Fruit fly (Drosophila melanogaster) whole organism, wandering third instar larva: Measurements from ENCODE around the gene jvl.

Source experiments
- Abd-B ChIP-seq: fragments of >200 bp; optimal IDR thresholded peaks from 2 replicates; lab custom pipeline; 2017; ENCODE audit warnings: missing biosample characterization, missing genetic modification characterization
- CG32264 ChIP-seq: fragments of 200-800 bp; sonication (Bioruptor generic); optimal IDR thresholded peaks from 2 replicates; lab custom pipeline; 2016; ENCODE audit warnings: missing biosample characterization, missing genetic modification characterization
- CG9705 ChIP-seq: fragments of 200-800 bp; sonication (Bioruptor generic); optimal IDR thresholded peaks from 2 replicates; lab custom pipeline; 2018; ENCODE audit warnings: missing biosample characterization, mild to moderate bottlenecking, missing genetic modification characterization
- CrebA ChIP-seq: fragments of 200-800 bp; sonication (Bioruptor generic); optimal IDR thresholded peaks from 2 replicates; lab custom pipeline; 2016; ENCODE audit warnings: missing biosample characterization, mild to moderate bottlenecking, missing genetic modification characterization, borderline replicate concordance
- Dfd ChIP-seq: fragments of >200 bp; optimal IDR thresholded peaks from 2 replicates; lab custom pipeline; 2017; ENCODE audit warnings: missing biosample characterization, missing genetic modification characterization
- Dif ChIP-seq: fragments of 200-275, 200-300 bp; sonication (Bioruptor generic); optimal IDR thresholded peaks from 2 replicates; lab custom pipeline; 2018; ENCODE audit warnings: missing biosample characterization, missing genetic modification characterization; ENCODE audit not compliant: partially characterized antibody
- GATAd ChIP-seq: sonication (Bioruptor generic); optimal IDR thresholded peaks from 2 replicates; lab custom pipeline; 2016; ENCODE audit warnings: missing biosample characterization, missing genetic modification characterization
- HLH106 ChIP-seq: fragments of 200-800 bp; optimal IDR thresholded peaks from 3 replicates; lab custom pipeline; 2019; ENCODE audit warnings: missing biosample characterization, mild to moderate bottlenecking, missing genetic modification characterization, moderate library complexity
- Hnf4 ChIP-seq: fragments of 200-800 bp; sonication (Bioruptor generic); optimal IDR thresholded peaks from 2 replicates; lab custom pipeline; 2016; ENCODE audit warnings: missing biosample characterization, mild to moderate bottlenecking, missing genetic modification characterization
- Hr78 ChIP-seq: fragments of >200 bp; optimal IDR thresholded peaks from 2 replicates; lab custom pipeline; 2017; ENCODE audit warnings: missing biosample characterization, missing genetic modification characterization
- Hr83 ChIP-seq: fragments of 200-300 bp; sonication (Bioruptor generic); optimal IDR thresholded peaks from 2 replicates; lab custom pipeline; 2016; ENCODE audit warnings: missing biosample characterization, mild to moderate bottlenecking, missing genetic modification characterization, moderate library complexity; ENCODE audit not compliant: poor library complexity, severe bottlenecking
- Jra ChIP-seq: sonication (Bioruptor generic); optimal IDR thresholded peaks from 2 replicates; lab custom pipeline; 2016; ENCODE audit warnings: missing biosample characterization, missing genetic modification characterization
- Mio ChIP-seq: sonication (Bioruptor generic); optimal IDR thresholded peaks from 2 replicates; lab custom pipeline; 2016; ENCODE audit warnings: missing biosample characterization, missing genetic modification characterization
- Myc ChIP-seq: fragments of >200 bp; optimal IDR thresholded peaks from 2 replicates; lab custom pipeline; 2017
- N ChIP-seq: fragments of >200 bp; optimal IDR thresholded peaks from 2 replicates; lab custom pipeline; 2018; ENCODE audit warnings: missing biosample characterization, missing external identifiers, missing genetic modification characterization
- OdsH ChIP-seq: fragments of 200-800 bp; sonication (Bioruptor generic); optimal IDR thresholded peaks from 2 replicates; lab custom pipeline; 2016; ENCODE audit warnings: missing biosample characterization, mild to moderate bottlenecking, missing genetic modification characterization
- Rel ChIP-seq, 2 experiments: fragments of 200-800 bp; sonication (Bioruptor generic) in 1 of 2; optimal IDR thresholded peaks; 2 replicates in 1 of 2; 3 replicates in 1 of 2; lab custom pipeline; 2016 to 2019; ENCODE audit warnings: mild to moderate bottlenecking in 2 of 2, missing biosample characterization in 2 of 2, missing genetic modification characterization in 2 of 2, moderate library complexity in 1 of 2
- Sp1 ChIP-seq: fragments of 200-800 bp; sonication (Bioruptor generic); optimal IDR thresholded peaks from 3 replicates; lab custom pipeline; 2019; ENCODE audit warnings: missing biosample characterization, mild to moderate bottlenecking, missing genetic modification characterization, moderate library complexity
- Vsx2 ChIP-seq: fragments of 200-300, 225-300 bp; sonication (Bioruptor generic); optimal IDR thresholded peaks from 2 replicates; lab custom pipeline; 2018; ENCODE audit warnings: missing biosample characterization, missing genetic modification characterization; ENCODE audit not compliant: partially characterized antibody
- br ChIP-seq: fragments of 200-800 bp; sonication (Bioruptor generic); optimal IDR thresholded peaks from 2 replicates; lab custom pipeline; 2016; ENCODE audit warnings: missing biosample characterization, missing genetic modification characterization
- brk ChIP-seq: fragments of 200-800 bp; sonication (Bioruptor generic); optimal IDR thresholded peaks from 2 replicates; lab custom pipeline; 2016; ENCODE audit warnings: missing biosample characterization, mild to moderate bottlenecking, missing genetic modification characterization
- dl ChIP-seq, 2 experiments: fragments of 175-275, 200-275 bp in 1 of 2; fragments of 200-275 bp in 1 of 2; sonication (Bioruptor generic); optimal IDR thresholded peaks; lab custom pipeline; 2018; ENCODE audit warnings: mild to moderate bottlenecking in 2 of 2, missing biosample characterization in 2 of 2, missing genetic modification characterization in 2 of 2, moderate library complexity in 2 of 2; ENCODE audit not compliant: partially characterized antibody in 2 of 2, insufficient read depth in 1 of 2
- dmrt93B ChIP-seq: fragments of 200-800 bp; sonication (Bioruptor generic); optimal IDR thresholded peaks from 2 replicates; lab custom pipeline; 2018; ENCODE audit warnings: missing biosample characterization, mild to moderate bottlenecking, missing genetic modification characterization
- dsf ChIP-seq: sonication (Bioruptor generic); optimal IDR thresholded peaks from 2 replicates; lab custom pipeline; 2016; ENCODE audit warnings: missing biosample characterization, missing genetic modification characterization, borderline replicate concordance
- ey ChIP-seq: fragments of 200-800 bp; sonication (Bioruptor generic); optimal IDR thresholded peaks from 2 replicates; lab custom pipeline; 2016; ENCODE audit warnings: missing biosample characterization, missing genetic modification characterization
- foxo ChIP-seq, 2 experiments: fragments of 200-800 bp; sonication (Bioruptor generic); optimal IDR thresholded peaks; 2 replicates in 1 of 2; 3 replicates in 1 of 2; lab custom pipeline; 2016 to 2017; ENCODE audit warnings: missing biosample characterization in 2 of 2, missing genetic modification characterization in 2 of 2
- fru ChIP-seq: fragments of 200-800 bp; sonication (Bioruptor generic); optimal IDR thresholded peaks from 3 replicates; lab custom pipeline; 2016; ENCODE audit warnings: missing biosample characterization, mild to moderate bottlenecking, missing genetic modification characterization
- h ChIP-seq: fragments of 200-800 bp; sonication (Bioruptor generic); optimal IDR thresholded peaks from 3 replicates; lab custom pipeline; 2016; ENCODE audit warnings: missing biosample characterization, mild to moderate bottlenecking, missing genetic modification characterization
- jim ChIP-seq: fragments of 175-275, 200-325 bp; sonication (Bioruptor generic); optimal IDR thresholded peaks from 2 replicates; lab custom pipeline; 2016; ENCODE audit warnings: missing biosample characterization, mild to moderate bottlenecking, missing genetic modification characterization
- lola ChIP-seq: fragments of >200 bp; optimal IDR thresholded peaks from 2 replicates; lab custom pipeline; 2017; ENCODE audit warnings: missing biosample characterization, missing genetic modification characterization
- pan ChIP-seq: fragments of >200 bp; optimal IDR thresholded peaks from 2 replicates; lab custom pipeline; 2017
- psq ChIP-seq: fragments of 200-800 bp; sonication (Bioruptor generic); optimal IDR thresholded peaks from 3 replicates; lab custom pipeline; 2017; ENCODE audit warnings: missing biosample characterization, mild to moderate bottlenecking, missing genetic modification characterization, moderate library complexity
- rgr ChIP-seq: fragments of 200-800 bp; sonication (Bioruptor generic); optimal IDR thresholded peaks from 3 replicates; lab custom pipeline; 2016; ENCODE audit warnings: missing biosample characterization, mild to moderate bottlenecking, missing genetic modification characterization
- sage ChIP-seq: fragments of 200-800 bp; sonication (Bioruptor generic); optimal IDR thresholded peaks from 2 replicates; lab custom pipeline; 2016; ENCODE audit warnings: missing biosample characterization, mild to moderate bottlenecking, missing genetic modification characterization
- sv ChIP-seq: fragments of 200-800 bp; sonication (Bioruptor generic); optimal IDR thresholded peaks from 3 replicates; lab custom pipeline; 2016; ENCODE audit warnings: missing biosample characterization, missing genetic modification characterization
- tai ChIP-seq: sonication (Bioruptor generic); optimal IDR thresholded peaks from 2 replicates; lab custom pipeline; 2016; ENCODE audit warnings: missing biosample characterization, missing genetic modification characterization
- usp ChIP-seq: fragments of >200 bp; optimal IDR thresholded peaks from 2 replicates; lab custom pipeline; 2017; ENCODE audit warnings: missing biosample characterization, missing genetic modification characterization
- woc ChIP-seq: sonication (Bioruptor generic); optimal IDR thresholded peaks from 2 replicates; lab custom pipeline; 2016; ENCODE audit warnings: missing biosample characterization, mild to moderate bottlenecking, missing genetic modification characterization

The jvl gene

dm6 chr3R:14765364-14765993, 24.1 kb downstream of the jvl start:
- no peak for TF ChIP-seq sage
- TF ChIP-seq dl (GFP tag; optimal IDR thresholded peaks at IDR 0.05; lab: Kevin White, UChicago; ENCODE audit: insufficient read depth in 1 of 2, partially characterized antibody in 2 of 2): no peak
- no peak for TF ChIP-seq lola (GFP tag; lab: Kevin White, UChicago)
- TF ChIP-seq CrebA (GFP tag; lab: Kevin White, UChicago): no peak
- no peak for TF ChIP-seq brk (GFP tag; lab: Kevin White, UChicago)
- no peak for TF ChIP-seq jim (GFP tag; lab: Kevin White, UChicago)
- peak; percentile 51 for TF ChIP-seq OdsH (GFP tag; lab: Kevin White, UChicago)
- TF ChIP-seq HLH106 (tag; lab: Kevin White, UChicago): peak; percentile 56
- peak; percentile 35 for TF ChIP-seq Jra (GFP tag; lab: Kevin White, UChicago)
- peak; percentile 41 for TF ChIP-seq br
- TF ChIP-seq ey (GFP tag; lab: Kevin White, UChicago): peak; percentile 64
- TF ChIP-seq rgr (GFP tag; lab: Kevin White, UChicago): peak; percentile 65
- no peak for TF ChIP-seq Dfd (GFP tag; lab: Kevin White, UChicago)
- no peak for TF ChIP-seq pan (lab: Kevin White, UChicago)
- TF ChIP-seq fru (GFP tag; lab: Kevin White, UChicago): peak; percentile 87
- peak in 1 of 2 experiments; percentile 78 for TF ChIP-seq foxo (GFP tag; optimal IDR thresholded peaks at IDR 0.05; lab: Kevin White, UChicago)
- TF ChIP-seq Rel (GFP tag; optimal IDR thresholded peaks at IDR 0.05; lab: Kevin White, UChicago): peak; percentile 33
- no peak for TF ChIP-seq Rel (tag; optimal IDR thresholded peaks at IDR 0.05; lab: Kevin White, UChicago)
- TF ChIP-seq Hnf4 (GFP tag; lab: Kevin White, UChicago): peak; percentile 28
- no peak for TF ChIP-seq Sp1 (GFP tag; lab: Kevin White, UChicago)
- TF ChIP-seq Myc: no peak
- TF ChIP-seq N (GFP tag; lab: Kevin White, UChicago): no peak
- peak; percentile 80 for TF ChIP-seq woc
- no peak for TF ChIP-seq Dif (GFP tag; lab: Kevin White, UChicago)
- no peak for TF ChIP-seq CG9705 (GFP tag; lab: Kevin White, UChicago)
- no peak for TF ChIP-seq dsf (GFP tag; lab: Kevin White, UChicago)
- TF ChIP-seq usp: no peak
- TF ChIP-seq Mio: no peak
- TF ChIP-seq Hr83 (GFP tag; lab: Kevin White, UChicago): no peak
- TF ChIP-seq dmrt93B (GFP tag; lab: Kevin White, UChicago): no peak
- TF ChIP-seq GATAd (GFP tag; lab: Kevin White, UChicago): no peak
- TF ChIP-seq sv (GFP tag; lab: Kevin White, UChicago): no peak
- peak; percentile 69 for TF ChIP-seq h (GFP tag; lab: Kevin White, UChicago)
- peak; percentile 49 for TF ChIP-seq CG32264 (GFP tag; lab: Kevin White, UChicago)
- TF ChIP-seq Hr78 (GFP tag; lab: Kevin White, UChicago): no peak
- TF ChIP-seq Vsx2 (GFP tag; lab: Kevin White, UChicago): no peak
- TF ChIP-seq Abd-B (GFP tag; lab: Kevin White, UChicago): no peak
- TF ChIP-seq tai (GFP tag; lab: Kevin White, UChicago): peak; percentile 2
- peak; percentile 43 for TF ChIP-seq psq (GFP tag; lab: Kevin White, UChicago)

dm6 chr3R:14766439-14767025, 25.1 kb downstream of the jvl start:
- TF ChIP-seq OdsH (GFP tag; lab: Kevin White, UChicago): no peak
- no peak for TF ChIP-seq psq (GFP tag; lab: Kevin White, UChicago)
- TF ChIP-seq Abd-B (GFP tag; lab: Kevin White, UChicago): no peak
- TF ChIP-seq Dfd (GFP tag; lab: Kevin White, UChicago): no peak
- TF ChIP-seq Jra (GFP tag; lab: Kevin White, UChicago): no peak
- no peak for TF ChIP-seq Vsx2 (GFP tag; lab: Kevin White, UChicago)
- TF ChIP-seq usp: no peak
- TF ChIP-seq ey (GFP tag; lab: Kevin White, UChicago): no peak
- TF ChIP-seq tai (GFP tag; lab: Kevin White, UChicago): no peak
- no peak for TF ChIP-seq Dif (GFP tag; lab: Kevin White, UChicago)
- no peak for TF ChIP-seq h (GFP tag; lab: Kevin White, UChicago)
- TF ChIP-seq Mio: no peak
- TF ChIP-seq lola (GFP tag; lab: Kevin White, UChicago): no peak
- no peak for TF ChIP-seq jim (GFP tag; lab: Kevin White, UChicago)
- TF ChIP-seq dmrt93B (GFP tag; lab: Kevin White, UChicago): no peak
- no peak for TF ChIP-seq foxo (GFP tag; optimal IDR thresholded peaks at IDR 0.05; lab: Kevin White, UChicago)
- TF ChIP-seq N (GFP tag; lab: Kevin White, UChicago): no peak
- TF ChIP-seq Hnf4 (GFP tag; lab: Kevin White, UChicago): no peak
- TF ChIP-seq Myc: no peak
- no peak for TF ChIP-seq woc
